Worm (Caenorhabditis elegans) whole organism, late embryonic: Measurements from ENCODE around the gene T04C12.9.
A peak's percentile ranks its signal among the peaks of the same experiment; 100 is the strongest.

Source experiments
- C08G9.2 ChIP-seq: sonication (generic microtip); optimal IDR thresholded peaks from 2 replicates; lab custom pipeline; 2016; ENCODE audit warnings: mild to moderate bottlenecking, missing genetic modification characterization, moderate library complexity, missing compliant biosample characterization
- F13H6.1 ChIP-seq: sonication (generic microtip); optimal IDR thresholded peaks from 2 replicates; lab custom pipeline; 2016; ENCODE audit warnings: missing genetic modification characterization, missing compliant biosample characterization
- T23F11.4 ChIP-seq: fragments of 200-800 bp; sonication (Bioruptor generic); optimal IDR thresholded peaks from 2 replicates; lab custom pipeline; 2018; ENCODE audit warnings: mild to moderate bottlenecking, missing genetic modification characterization, missing compliant biosample characterization
- ceh-14 ChIP-seq: sonication (generic microtip); optimal IDR thresholded peaks from 2 replicates; lab custom pipeline; 2016; ENCODE audit warnings: missing genotype, missing genetic modification characterization, missing compliant biosample characterization
- ceh-18 ChIP-seq: sonication (generic microtip); optimal IDR thresholded peaks from 2 replicates; lab custom pipeline; 2016; ENCODE audit warnings: missing genetic modification characterization, missing compliant biosample characterization
- ceh-19 ChIP-seq: fragments of 200-800 bp; sonication (Bioruptor generic); optimal IDR thresholded peaks from 2 replicates; lab custom pipeline; 2018; ENCODE audit warnings: mild to moderate bottlenecking, missing genetic modification characterization, missing compliant biosample characterization
- ceh-2 ChIP-seq: sonication (generic microtip); optimal IDR thresholded peaks from 2 replicates; lab custom pipeline; 2016; ENCODE audit warnings: missing genotype, missing genetic modification characterization, missing compliant biosample characterization
- ceh-22 ChIP-seq: sonication (generic microtip); optimal IDR thresholded peaks from 2 replicates; lab custom pipeline; 2017; ENCODE audit warnings: missing biosample characterization, missing genetic modification characterization
- ceh-24 ChIP-seq: sonication (generic microtip); optimal IDR thresholded peaks from 2 replicates; lab custom pipeline; 2016; ENCODE audit warnings: mild to moderate bottlenecking, missing genetic modification characterization, missing compliant biosample characterization
- ceh-31 ChIP-seq: sonication (generic microtip); optimal IDR thresholded peaks from 2 replicates; lab custom pipeline; 2016; ENCODE audit warnings: missing genetic modification characterization, missing compliant biosample characterization
- ceh-34 ChIP-seq: sonication (generic microtip); optimal IDR thresholded peaks from 2 replicates; lab custom pipeline; 2016; ENCODE audit warnings: mild to moderate bottlenecking, missing genetic modification characterization, missing compliant biosample characterization
- ceh-48 ChIP-seq: sonication (generic microtip); optimal IDR thresholded peaks from 2 replicates; lab custom pipeline; 2016; ENCODE audit warnings: missing genetic modification characterization, inconsistent platforms, missing compliant biosample characterization
- ceh-6 ChIP-seq: fragments of 200-800 bp; sonication (Bioruptor generic); optimal IDR thresholded peaks from 2 replicates; lab custom pipeline; 2018; ENCODE audit warnings: mild to moderate bottlenecking, missing genetic modification characterization, missing compliant biosample characterization
- ceh-9 ChIP-seq: sonication (generic microtip); optimal IDR thresholded peaks from 2 replicates; lab custom pipeline; 2016; ENCODE audit warnings: mild to moderate bottlenecking, missing genetic modification characterization, inconsistent platforms, missing compliant biosample characterization
- che-1 ChIP-seq: sonication (generic microtip); optimal IDR thresholded peaks from 2 replicates; lab custom pipeline; 2016; ENCODE audit warnings: mild to moderate bottlenecking, missing genetic modification characterization, missing compliant biosample characterization
- dmd-4 ChIP-seq: sonication (generic microtip); optimal IDR thresholded peaks from 2 replicates; lab custom pipeline; 2016; ENCODE audit warnings: borderline replicate concordance, missing genetic modification characterization, missing compliant biosample characterization
- elt-2 ChIP-seq: sonication (generic microtip); optimal IDR thresholded peaks from 2 replicates; lab custom pipeline; 2016; ENCODE audit warnings: missing genetic modification reagents, missing genetic modification characterization, missing compliant biosample characterization
- ets-4 ChIP-seq: sonication (generic microtip); optimal IDR thresholded peaks from 2 replicates; lab custom pipeline; 2016; ENCODE audit warnings: missing genetic modification characterization, missing compliant biosample characterization
- fkh-6 ChIP-seq: sonication (generic microtip); optimal IDR thresholded peaks from 2 replicates; lab custom pipeline; 2016; ENCODE audit warnings: missing genetic modification characterization, missing compliant biosample characterization
- gmeb-2 ChIP-seq: sonication (generic microtip); optimal IDR thresholded peaks from 2 replicates; lab custom pipeline; 2016; ENCODE audit warnings: missing genetic modification characterization, inconsistent platforms, missing compliant biosample characterization
- hlh-15 ChIP-seq: sonication (generic microtip); optimal IDR thresholded peaks from 2 replicates; lab custom pipeline; 2016; ENCODE audit warnings: missing genetic modification characterization, missing compliant biosample characterization
- hlh-6 ChIP-seq: sonication (generic microtip); optimal IDR thresholded peaks from 2 replicates; lab custom pipeline; 2016; ENCODE audit warnings: missing genotype, missing genetic modification characterization, missing compliant biosample characterization
- lin-11 ChIP-seq: fragments of 200-800 bp; sonication (Bioruptor generic); optimal IDR thresholded peaks from 2 replicates; lab custom pipeline; 2018; ENCODE audit warnings: mild to moderate bottlenecking, missing genetic modification characterization, missing compliant biosample characterization
- nfya-1 ChIP-seq: sonication (generic microtip); optimal IDR thresholded peaks from 2 replicates; lab custom pipeline; 2017; ENCODE audit warnings: missing genetic modification characterization, mild to moderate bottlenecking, missing compliant biosample characterization, antibody characterized with exemption, moderate library complexity
- npax-4 ChIP-seq: sonication (generic microtip); optimal IDR thresholded peaks from 2 replicates; lab custom pipeline; 2016; ENCODE audit warnings: missing genetic modification characterization, missing compliant biosample characterization
- odd-2 ChIP-seq: sonication (generic microtip); optimal IDR thresholded peaks from 2 replicates; lab custom pipeline; 2017; ENCODE audit warnings: antibody characterized with exemption, mild to moderate bottlenecking, missing genetic modification characterization, missing compliant biosample characterization
- pat-9 ChIP-seq: fragments of 200-800 bp; sonication (Bioruptor generic); optimal IDR thresholded peaks from 2 replicates; lab custom pipeline; 2018; ENCODE audit warnings: mild to moderate bottlenecking, missing genetic modification characterization, moderate library complexity, missing compliant biosample characterization
- pax-1 ChIP-seq: fragments of 150-350 bp; optimal IDR thresholded peaks from 2 replicates; lab custom pipeline; 2014; ENCODE audit warnings: missing biosample characterization, missing genetic modification characterization
- pha-2 ChIP-seq: sonication (generic microtip); optimal IDR thresholded peaks from 2 replicates; lab custom pipeline; 2017; ENCODE audit warnings: mild to moderate bottlenecking, missing genetic modification characterization, missing compliant biosample characterization
- pha-4 ChIP-seq: fragments of 150-350 bp; optimal IDR thresholded peaks from 2 replicates; lab custom pipeline; 2018; ENCODE audit warnings: missing biosample characterization, missing genetic modification reagents, missing genetic modification characterization
- pros-1 ChIP-seq: fragments of 150-350 bp; optimal IDR thresholded peaks from 2 replicates; lab custom pipeline; 2014; ENCODE audit warnings: missing biosample characterization, missing genetic modification reagents, missing genetic modification characterization
- ref-2 ChIP-seq: sonication (generic microtip); optimal IDR thresholded peaks from 2 replicates; lab custom pipeline; 2016; ENCODE audit warnings: missing genetic modification characterization, missing compliant biosample characterization
- rnt-1 ChIP-seq: sonication (generic microtip); optimal IDR thresholded peaks from 2 replicates; lab custom pipeline; 2016; ENCODE audit warnings: missing genetic modification characterization, missing compliant biosample characterization
- sdc-2 ChIP-seq: sonication (generic microtip); optimal IDR thresholded peaks from 2 replicates; lab custom pipeline; 2016; ENCODE audit warnings: missing genotype, missing genetic modification characterization, missing compliant biosample characterization
- sox-2 ChIP-seq: fragments of 200-800 bp; sonication (Bioruptor generic); IDR thresholded peaks from 2 replicates; pipeline ENCODE4 v1.3.6; 2022; ENCODE audit warnings: missing genetic modification reagents, missing genetic modification characterization, missing compliant biosample characterization
- sox-4 ChIP-seq: sonication (generic microtip); optimal IDR thresholded peaks from 2 replicates; lab custom pipeline; 2017; ENCODE audit warnings: mild to moderate bottlenecking, missing genetic modification characterization, inconsistent platforms, missing compliant biosample characterization
- tbx-2 ChIP-seq: sonication (generic microtip); optimal IDR thresholded peaks from 2 replicates; lab custom pipeline; 2016; ENCODE audit warnings: missing genetic modification characterization, missing compliant biosample characterization
- tbx-7 ChIP-seq: sonication (generic microtip); optimal IDR thresholded peaks from 2 replicates; lab custom pipeline; 2016; ENCODE audit warnings: missing genotype, missing genetic modification characterization, missing compliant biosample characterization
- ttx-3 ChIP-seq: sonication (generic microtip); optimal IDR thresholded peaks from 2 replicates; lab custom pipeline; 2016; ENCODE audit warnings: missing genetic modification reagents, missing genetic modification characterization, missing compliant biosample characterization
- unc-42 ChIP-seq: sonication (generic microtip); optimal IDR thresholded peaks from 2 replicates; lab custom pipeline; 2016; ENCODE audit warnings: missing genotype, missing genetic modification characterization, missing compliant biosample characterization
- unc-55 ChIP-seq: sonication (generic microtip); optimal IDR thresholded peaks from 2 replicates; lab custom pipeline; 2017; ENCODE audit warnings: missing biosample characterization, missing genetic modification reagents, missing genetic modification characterization
- zip-5 ChIP-seq: sonication (generic microtip); optimal IDR thresholded peaks from 2 replicates; lab custom pipeline; 2016; ENCODE audit warnings: missing genetic modification characterization, missing compliant biosample characterization
- ztf-16 ChIP-seq: sonication (generic microtip); optimal IDR thresholded peaks from 2 replicates; lab custom pipeline; 2017; ENCODE audit warnings: missing genetic modification characterization, missing compliant biosample characterization

Gene T04C12.9

DNA sequence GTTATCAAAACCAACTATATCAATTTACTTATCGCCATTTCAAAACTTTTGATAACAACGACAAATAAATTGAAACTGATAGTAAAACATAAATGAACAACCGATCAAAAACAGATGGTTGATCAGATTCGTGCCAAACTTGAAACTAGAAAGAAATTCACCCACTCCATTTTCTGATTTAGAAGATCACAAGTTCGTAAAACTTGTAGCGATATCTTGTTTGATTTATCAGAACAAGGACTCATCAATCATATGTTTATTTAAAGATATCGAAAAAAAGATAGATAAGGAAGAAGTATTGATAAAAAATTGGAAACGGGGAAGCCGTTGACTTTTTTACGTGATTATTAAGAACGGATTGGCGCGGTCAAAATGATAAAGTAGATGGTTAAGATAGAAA, 24.1 kb upstream of the T04C12.9 start:
- TF ChIP-seq hlh-6 (tag; lab: Kevin White, UChicago) (no peak), elt-2 (tag; lab: Kevin White, UChicago) (peak; percentile 98)

DNA sequence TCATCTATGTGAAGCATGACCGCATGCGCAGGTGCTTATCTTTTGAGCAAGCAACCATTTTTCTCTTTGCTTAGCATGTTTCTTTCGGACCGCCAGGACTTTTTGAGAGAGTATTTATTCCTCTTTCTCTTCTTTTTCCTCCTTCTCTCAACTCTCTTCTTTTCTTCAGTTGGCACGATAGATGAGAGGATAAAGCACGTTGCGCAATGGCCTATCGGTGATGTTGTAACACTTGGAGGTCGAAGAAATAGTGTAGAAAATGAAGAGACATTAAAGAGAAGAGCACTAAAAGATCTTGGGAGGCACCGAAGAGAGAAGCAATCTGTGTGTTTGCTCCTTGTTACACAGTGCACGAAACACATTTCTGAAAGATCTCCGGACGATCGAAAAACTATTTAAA, 20.7 kb upstream of the T04C12.9 start:
- TF ChIP-seq che-1 (no peak), ets-4 (peak; percentile 1), ceh-22 (tag; lab: Kevin White, UChicago) (peak; percentile 62), ceh-6 (GFP tag; lab: Kevin White, UChicago) (no peak), dmd-4 (tag; lab: Kevin White, UChicago) (peak; percentile 48), unc-55 (GFP tag; lab: Kevin White, UChicago) (peak; percentile 79), sox-2 (no peak), npax-4 (no peak), tbx-2 (peak; percentile 65), pax-1 (tag; lab: Kevin White, UChicago) (peak; percentile 96), ceh-19 (GFP tag; lab: Kevin White, UChicago) (no peak), nfya-1 (tag; lab: Kevin White, UChicago) (peak; percentile 74), lin-11 (tag; lab: Kevin White, UChicago) (no peak), ceh-24 (tag; lab: Kevin White, UChicago) (no peak), odd-2 (tag; lab: Kevin White, UChicago) (no peak), pros-1 (tag; lab: Kevin White, UChicago) (no peak), sox-4 (tag; lab: Kevin White, UChicago) (no peak), C08G9.2 (no peak), ceh-48 (tag; lab: Kevin White, UChicago) (no peak), pat-9 (tag; lab: Kevin White, UChicago) (peak; percentile 76), hlh-6 (tag; lab: Kevin White, UChicago) (no peak), fkh-6 (tag; lab: Kevin White, UChicago) (no peak), ceh-9 (tag; lab: Kevin White, UChicago) (no peak), ceh-31 (tag; lab: Kevin White, UChicago) (peak; percentile 53), ceh-2 (peak; percentile 27), ref-2 (tag; lab: Kevin White, UChicago) (peak; percentile 3), rnt-1 (tag; lab: Kevin White, UChicago) (peak; percentile 72), F13H6.1 (peak; percentile 16), ceh-34 (tag; lab: Kevin White, UChicago) (no peak), zip-5 (tag; lab: Kevin White, UChicago) (no peak), ceh-14 (tag; lab: Kevin White, UChicago) (no peak), hlh-15 (tag; lab: Kevin White, UChicago) (no peak), pha-2 (tag; lab: Kevin White, UChicago) (peak; percentile 55), ztf-16 (tag; lab: Kevin White, UChicago) (no peak), ceh-18 (tag; lab: Kevin White, UChicago) (peak; percentile 88)

ce11 chrV:11082964-11083363, 19.9 kb upstream of the T04C12.9 start:
- TF ChIP-seq sdc-2 (no peak), pha-4 (tag; lab: Kevin White, UChicago) (no peak), ceh-31 (tag; lab: Kevin White, UChicago) (no peak), gmeb-2 (no peak), ttx-3 (tag; lab: Kevin White, UChicago) (no peak), unc-42 (no peak), tbx-7 (no peak), fkh-6 (tag; lab: Kevin White, UChicago) (no peak), T23F11.4 (GFP tag; lab: Kevin White, UChicago) (no peak)
